Worm (Caenorhabditis elegans) whole organism, late embryonic: ENCODE data around the gene T27A1.3.
"Not testable (repeated sequence)": the region's sequence is repeated elsewhere in the genome, so short reads cannot be mapped to it uniquely, and the experiment has no call there.

ENCODE experiments used
- madf-2 ChIP-seq: sonication (generic microtip); optimal IDR thresholded peaks from 2 replicates; lab custom pipeline; 2017; ENCODE audit warnings: missing genetic modification characterization, missing compliant biosample characterization
- sdc-2 ChIP-seq: sonication (generic microtip); optimal IDR thresholded peaks from 2 replicates; lab custom pipeline; 2016; ENCODE audit warnings: missing genotype, missing genetic modification characterization, missing compliant biosample characterization
- unc-42 ChIP-seq: sonication (generic microtip); optimal IDR thresholded peaks from 2 replicates; lab custom pipeline; 2016; ENCODE audit warnings: missing genotype, missing genetic modification characterization, missing compliant biosample characterization
- zip-5 ChIP-seq: sonication (generic microtip); optimal IDR thresholded peaks from 2 replicates; lab custom pipeline; 2016; ENCODE audit warnings: missing genetic modification characterization, missing compliant biosample characterization

T27A1.3 gene

DNA sequence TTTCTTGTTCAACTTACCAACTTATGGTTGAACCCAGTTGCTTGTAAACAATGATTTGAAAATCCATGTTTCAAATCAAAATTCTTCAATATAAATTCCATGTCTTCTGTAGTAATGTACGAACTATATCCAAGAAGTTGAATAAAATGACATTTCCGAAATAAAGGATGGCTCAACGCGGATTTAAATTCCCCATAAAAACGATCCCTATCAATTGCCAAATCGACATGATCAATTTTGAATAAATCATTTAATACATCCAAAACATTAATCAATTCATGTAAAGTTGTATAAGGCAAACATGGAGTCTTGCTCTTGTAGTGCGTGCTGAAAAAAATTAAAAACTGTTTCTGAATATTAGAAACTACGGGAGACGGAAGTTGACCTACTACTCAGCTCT is 55.8 kb downstream of the T27A1.3 start, which contains the start of gene W08F4.10:
Gene W08F4.10, minus strand, starts transcription at position 101 of the 400 bp plus-strand sequence.
- TF ChIP-seq unc-42 (tag; lab: Kevin White, UChicago), result no peak
- TF ChIP-seq, all 69 proteins: peak for 0

DNA sequence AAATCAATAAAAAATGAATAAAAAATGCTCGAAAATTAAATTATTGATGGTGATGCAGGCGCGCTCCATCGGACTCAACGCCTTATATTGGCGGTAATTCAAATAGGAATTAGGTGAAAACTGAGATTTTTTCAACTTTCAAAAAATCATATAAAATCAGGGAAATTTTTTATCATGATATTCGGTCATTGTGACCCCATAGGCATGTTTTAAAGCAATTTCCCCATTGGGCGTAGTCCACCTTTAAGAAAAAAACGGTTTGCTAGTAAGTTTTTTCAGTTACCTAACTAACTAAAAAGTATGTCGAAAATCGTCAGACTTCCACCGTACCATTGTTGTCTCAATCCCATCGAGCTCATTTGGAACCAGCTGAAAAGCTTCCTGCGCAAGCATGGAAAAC is 57.9 kb downstream of the T27A1.3 start, which contains the start of gene W08F4.1:
Gene W08F4.1, plus strand, starts transcription at position 301 of the 400 bp plus-strand sequence.
- not testable (repeated sequence) for TF ChIP-seq zip-5, madf-2, sdc-2 (tag; lab: Kevin White, UChicago)
